Fruit fly (Drosophila melanogaster) whole organism, pupa: ENCODE measurements around the gene CG6602.

Experiments
- CG12605 ChIP-seq: fragments of 200-800 bp; sonication (Bioruptor generic); IDR thresholded peaks from 2 replicates; pipeline ENCODE4 v1.3.6; 2022; ENCODE audit warnings: missing biosample characterization, missing genetic modification characterization
- CG13204 ChIP-seq: fragments of 200-800 bp; sonication (Bioruptor generic); optimal IDR thresholded peaks from 2 replicates; lab custom pipeline; 2018; ENCODE audit warnings: missing biosample characterization, mild to moderate bottlenecking, missing genetic modification characterization, moderate library complexity
- EcR ChIP-seq: fragments of 200-800 bp; sonication (Bioruptor generic); optimal IDR thresholded peaks from 3 replicates; lab custom pipeline; 2019; ENCODE audit warnings: missing biosample characterization, missing genetic modification characterization, mild to moderate bottlenecking, moderate library complexity, missing genetic modification reagents

DNA sequence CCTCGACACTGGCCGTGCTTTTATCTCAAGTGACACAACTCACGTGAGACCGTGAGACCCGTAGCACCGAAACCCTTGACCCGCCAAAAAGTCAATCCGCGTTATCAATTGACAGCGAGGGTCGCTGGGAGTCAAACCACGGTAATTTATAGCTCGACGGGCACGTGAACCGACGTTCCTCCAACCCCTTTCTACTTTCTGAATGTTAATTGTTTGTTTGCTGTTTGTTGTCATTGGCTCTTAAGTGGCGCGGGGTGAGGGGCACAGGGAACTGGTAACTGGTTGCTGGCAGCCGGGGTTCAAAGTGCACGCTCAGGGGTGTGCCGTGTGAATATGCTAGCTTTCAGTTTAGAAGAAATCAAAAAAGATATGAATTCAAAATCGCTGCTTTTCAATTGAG is 34.8 kb downstream of the CG6602 start:
- TF ChIP-seq EcR (no peak), CG12605 (GFP tag; lab: Robert Waterston, UW) (no peak), CG13204 (GFP tag; lab: Kevin White, UChicago) (no peak)
